Fruit fly (Drosophila melanogaster) whole organism, prepupa: ENCODE measurements around the gene CG12362.

ENCODE experiments used
- Blimp-1 ChIP-seq: fragments of 200-800 bp; sonication (Bioruptor generic); optimal IDR thresholded peaks from 3 replicates; lab custom pipeline; 2017; ENCODE audit warnings: missing biosample characterization, missing genetic modification characterization, mild to moderate bottlenecking, moderate library complexity, missing genetic modification reagents
- CG10631 ChIP-seq: fragments of 200-800 bp; sonication (Bioruptor generic); optimal IDR thresholded peaks from 2 replicates; lab custom pipeline; 2016; ENCODE audit warnings: missing biosample characterization, missing genetic modification characterization
- CG10669 ChIP-seq: fragments of 200-800 bp; sonication (Bioruptor generic); optimal IDR thresholded peaks from 3 replicates; lab custom pipeline; 2018; ENCODE audit warnings: missing biosample characterization, mild to moderate bottlenecking, missing genetic modification characterization, moderate library complexity
- CG11294 ChIP-seq: fragments of 200-800 bp; sonication (Bioruptor generic); IDR thresholded peaks from 2 replicates; pipeline ENCODE4 v1.3.6; 2022; ENCODE audit warnings: missing biosample characterization, missing genetic modification characterization
- CG15336 ChIP-seq: fragments of 200-800 bp; sonication (Bioruptor generic); IDR thresholded peaks from 2 replicates; pipeline ENCODE4 v1.3.6; 2022; ENCODE audit warnings: missing biosample characterization, missing genetic modification characterization
- CG1621 ChIP-seq: fragments of 200-800 bp; sonication (Bioruptor generic); optimal IDR thresholded peaks from 3 replicates; lab custom pipeline; 2018; ENCODE audit warnings: missing biosample characterization, mild to moderate bottlenecking, missing genetic modification characterization
- CG3032 ChIP-seq: fragments of 200-800 bp; optimal IDR thresholded peaks from 2 replicates; lab custom pipeline; 2019; ENCODE audit warnings: missing biosample characterization, mild to moderate bottlenecking, missing genetic modification characterization, moderate library complexity
- CG32006 ChIP-seq: fragments of 200-800 bp; sonication (Bioruptor generic); optimal IDR thresholded peaks from 3 replicates; lab custom pipeline; 2017; ENCODE audit warnings: missing biosample characterization, mild to moderate bottlenecking, missing genetic modification characterization
- CG34406 ChIP-seq: fragments of 200-800 bp; sonication (Bioruptor generic); optimal IDR thresholded peaks from 3 replicates; lab custom pipeline; 2016; ENCODE audit warnings: missing biosample characterization, missing genetic modification characterization
- CG3919 ChIP-seq: fragments of 200-800 bp; sonication (Bioruptor generic); optimal IDR thresholded peaks from 3 replicates; lab custom pipeline; 2016; ENCODE audit warnings: missing biosample characterization, missing genetic modification characterization
- CG4318 ChIP-seq: fragments of 200-800 bp; sonication (Bioruptor generic); optimal IDR thresholded peaks from 3 replicates; lab custom pipeline; 2017; ENCODE audit warnings: missing biosample characterization, mild to moderate bottlenecking, missing genetic modification characterization
- CG6163 ChIP-seq: fragments of 200-800 bp; sonication (Bioruptor generic); IDR thresholded peaks from 3 replicates; pipeline ENCODE4 v1.3.6; 2022; ENCODE audit warnings: missing biosample characterization, missing genetic modification characterization
- CG6276 ChIP-seq: fragments of 200-800 bp; sonication (Bioruptor generic); optimal IDR thresholded peaks from 2 replicates; lab custom pipeline; 2017; ENCODE audit warnings: missing biosample characterization, mild to moderate bottlenecking, missing genetic modification characterization
- CG6792 ChIP-seq: fragments of 200-800 bp; sonication (Bioruptor generic); optimal IDR thresholded peaks from 3 replicates; lab custom pipeline; 2016; ENCODE audit warnings: missing biosample characterization, missing genetic modification characterization
- CG6808 ChIP-seq: fragments of 200-800 bp; sonication (Bioruptor generic); optimal IDR thresholded peaks from 3 replicates; lab custom pipeline; 2017; ENCODE audit warnings: missing biosample characterization, missing genetic modification characterization, mild to moderate bottlenecking, moderate library complexity, missing genetic modification reagents
- CG6854 ChIP-seq: fragments of 200-800 bp; sonication (Bioruptor generic); optimal IDR thresholded peaks from 2 replicates; lab custom pipeline; 2017; ENCODE audit warnings: missing biosample characterization, mild to moderate bottlenecking, missing genetic modification characterization
- CG8119 ChIP-seq: fragments of 200-800 bp; sonication (Bioruptor generic); IDR thresholded peaks from 3 replicates; pipeline ENCODE4 v1.3.6; 2022; ENCODE audit warnings: missing biosample characterization, missing genetic modification characterization
- CG9139 ChIP-seq: fragments of 200-800 bp; sonication (Bioruptor generic); optimal IDR thresholded peaks from 3 replicates; lab custom pipeline; 2017; ENCODE audit warnings: missing biosample characterization, mild to moderate bottlenecking, missing genetic modification characterization
- Eip75B ChIP-seq: fragments of 200-800 bp; sonication (Bioruptor generic); optimal IDR thresholded peaks from 3 replicates; lab custom pipeline; 2016; ENCODE audit warnings: missing biosample characterization, missing genetic modification characterization
- Eip78C ChIP-seq: fragments of 200-800 bp; sonication (Bioruptor generic); peaks from one replicate; lab custom pipeline; 2016; ENCODE audit warnings: missing biosample characterization, missing genetic modification characterization
- Eip93F ChIP-seq: fragments of 200-800 bp; sonication (Bioruptor generic); optimal IDR thresholded peaks from 2 replicates; lab custom pipeline; 2016; ENCODE audit warnings: missing biosample characterization, mild to moderate bottlenecking, missing genetic modification characterization
- Ets21C ChIP-seq: fragments of 200-800 bp; sonication (Bioruptor generic); optimal IDR thresholded peaks from 3 replicates; lab custom pipeline; 2016; ENCODE audit warnings: missing biosample characterization, missing genetic modification characterization
- Ets96B ChIP-seq: fragments of 200-800 bp; optimal IDR thresholded peaks from 2 replicates; lab custom pipeline; 2019; ENCODE audit warnings: missing biosample characterization, mild to moderate bottlenecking, missing genetic modification characterization, moderate library complexity
- Gug ChIP-seq: fragments of 200-800 bp; sonication (Bioruptor generic); IDR thresholded peaks from 2 replicates; pipeline ENCODE4 v1.3.6; 2022; ENCODE audit warnings: missing biosample characterization, missing genetic modification characterization
- Hr4 ChIP-seq: fragments of 200-800 bp; sonication (Bioruptor generic); optimal IDR thresholded peaks from 3 replicates; lab custom pipeline; 2016; ENCODE audit warnings: missing biosample characterization, missing genetic modification characterization
- Lpt ChIP-seq: fragments of 200-800 bp; sonication (Bioruptor generic); optimal IDR thresholded peaks from 3 replicates; lab custom pipeline; 2016; ENCODE audit warnings: missing biosample characterization, missing genetic modification characterization
- Met ChIP-seq: fragments of 200-800 bp; sonication (Bioruptor generic); optimal IDR thresholded peaks from 3 replicates; lab custom pipeline; 2016; ENCODE audit warnings: missing biosample characterization, missing genetic modification characterization
- OdsH ChIP-seq: fragments of 200-800 bp; sonication (Bioruptor generic); optimal IDR thresholded peaks from 3 replicates; lab custom pipeline; 2016; ENCODE audit warnings: missing biosample characterization, missing genetic modification characterization
- Smox ChIP-seq: fragments of 200-800 bp; sonication (Bioruptor generic); optimal IDR thresholded peaks from 3 replicates; lab custom pipeline; 2016; ENCODE audit warnings: missing biosample characterization, missing genetic modification characterization
- Sox14 ChIP-seq: fragments of 200-800 bp; sonication (Bioruptor generic); optimal IDR thresholded peaks from 3 replicates; lab custom pipeline; 2016; ENCODE audit warnings: missing biosample characterization, missing genetic modification characterization
- achi ChIP-seq: fragments of 200-800 bp; sonication (Bioruptor generic); optimal IDR thresholded peaks from 3 replicates; lab custom pipeline; 2016; ENCODE audit warnings: missing biosample characterization, missing genetic modification characterization
- acj6 ChIP-seq: fragments of 200-800 bp; sonication (Bioruptor generic); optimal IDR thresholded peaks from 3 replicates; lab custom pipeline; 2016; ENCODE audit warnings: missing biosample characterization, missing genetic modification characterization
- cyc ChIP-seq: fragments of 200-800 bp; sonication (Bioruptor generic); optimal IDR thresholded peaks from 3 replicates; lab custom pipeline; 2016; ENCODE audit warnings: missing biosample characterization, missing genetic modification characterization
- dsx ChIP-seq: fragments of 200-800 bp; optimal IDR thresholded peaks from 3 replicates; lab custom pipeline; 2019; ENCODE audit warnings: missing biosample characterization, mild to moderate bottlenecking, missing genetic modification characterization, moderate library complexity; ENCODE audit not compliant: poor library complexity, severe bottlenecking
- eg ChIP-seq: fragments of 200-800 bp; sonication (Bioruptor generic); IDR thresholded peaks from 3 replicates; pipeline ENCODE4 v1.3.6; 2022; ENCODE audit warnings: missing biosample characterization, missing genetic modification characterization
- fd59A ChIP-seq: fragments of 200-800 bp; sonication (Bioruptor generic); optimal IDR thresholded peaks from 2 replicates; lab custom pipeline; 2017; ENCODE audit warnings: missing biosample characterization, mild to moderate bottlenecking, missing genetic modification characterization, missing genetic modification reagents
- fd85E ChIP-seq: fragments of 200-800 bp; sonication (Bioruptor generic); optimal IDR thresholded peaks from 3 replicates; lab custom pipeline; 2016; ENCODE audit warnings: missing biosample characterization, missing genetic modification characterization
- fkh ChIP-seq: fragments of 200-800 bp; sonication (Bioruptor generic); optimal IDR thresholded peaks from 3 replicates; lab custom pipeline; 2017; ENCODE audit warnings: missing biosample characterization, mild to moderate bottlenecking, missing genetic modification characterization, moderate library complexity
- lz ChIP-seq: fragments of 200-800 bp; sonication (Bioruptor generic); optimal IDR thresholded peaks from 3 replicates; lab custom pipeline; 2016; ENCODE audit warnings: missing biosample characterization, missing genetic modification characterization
- net ChIP-seq: fragments of 200-800 bp; sonication (Bioruptor generic); optimal IDR thresholded peaks from 3 replicates; lab custom pipeline; 2016; ENCODE audit warnings: missing biosample characterization, missing genetic modification characterization
- pdm3 ChIP-seq: fragments of 200-800 bp; sonication (Bioruptor generic); optimal IDR thresholded peaks from 3 replicates; lab custom pipeline; 2016; ENCODE audit warnings: missing biosample characterization, missing genetic modification characterization
- salr ChIP-seq, 2 experiments: fragments of 200-800 bp; sonication (Bioruptor generic); optimal IDR thresholded peaks; 3 replicates each; lab custom pipeline; 2016 to 2018; ENCODE audit warnings: missing biosample characterization in 2 of 2, missing genetic modification characterization in 2 of 2, mild to moderate bottlenecking in 1 of 2
- spab ChIP-seq: fragments of 200-800 bp; sonication (Bioruptor generic); optimal IDR thresholded peaks from 2 replicates; lab custom pipeline; 2017; ENCODE audit warnings: missing biosample characterization, mild to moderate bottlenecking, missing genetic modification characterization, missing genetic modification reagents
- ss ChIP-seq, 2 experiments: fragments of 200-800 bp; sonication (Bioruptor generic); optimal IDR thresholded peaks; 2 replicates in 1 of 2; 3 replicates in 1 of 2; lab custom pipeline; 2017 to 2018; ENCODE audit warnings: mild to moderate bottlenecking in 2 of 2, missing biosample characterization in 2 of 2, missing genetic modification characterization in 2 of 2, moderate library complexity in 1 of 2
- svp ChIP-seq: fragments of 200-800 bp; sonication (Bioruptor generic); peaks from one replicate; lab custom pipeline; 2016; ENCODE audit warnings: missing biosample characterization, missing genetic modification characterization
- topi ChIP-seq: fragments of 200-800 bp; sonication (Bioruptor generic); optimal IDR thresholded peaks from 3 replicates; lab custom pipeline; 2016; ENCODE audit warnings: missing biosample characterization, missing genetic modification characterization
- vri ChIP-seq: fragments of 200-800 bp; sonication (Bioruptor generic); optimal IDR thresholded peaks from 3 replicates; lab custom pipeline; 2016; ENCODE audit warnings: missing biosample characterization, mild to moderate bottlenecking, missing genetic modification characterization

The CG12362 gene

dm6 chr3L:10384727-10385459, 27.7 kb upstream of the CG12362 start (continued):
- TF ChIP-seq Hr4 (peak; percentile 53), Ets21C (GFP tag; lab: Kevin White, UChicago) (no peak), CG32006 (GFP tag; lab: Kevin White, UChicago) (peak; percentile 68), pdm3 (GFP tag; lab: Kevin White, UChicago) (peak; percentile 30), CG4318 (peak; percentile 20), CG8119 (GFP tag; lab: Robert Waterston, UW) (peak; percentile 45; the same call in 1 of the 3 replicates), dsx (GFP tag; lab: Kevin White, UChicago) (peak; percentile 5), Gug (no peak), CG11294 (GFP tag; lab: Robert Waterston, UW) (peak; percentile 15; the same call in 1 of the 2 replicates), CG3919 (GFP tag; lab: Kevin White, UChicago) (no peak)

DNA sequence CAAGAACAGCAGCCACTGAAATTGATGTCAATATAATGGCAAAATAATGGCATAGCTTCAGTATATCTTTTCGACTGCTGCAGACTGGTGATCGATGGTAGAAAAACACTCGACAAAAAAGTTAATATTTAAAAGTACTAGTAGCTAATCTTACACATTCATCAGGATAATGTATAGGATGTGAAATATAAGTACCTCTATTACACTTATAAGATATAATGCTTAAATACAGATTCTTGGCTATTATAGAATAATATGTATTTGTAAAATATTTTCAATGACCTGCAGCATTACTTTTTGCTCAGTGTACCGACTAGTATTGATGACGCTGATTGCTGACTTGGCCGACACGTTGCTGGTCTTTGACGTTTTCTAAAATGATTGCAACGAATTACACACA, 26.4 kb upstream of the CG12362 start:
- TF ChIP-seq topi = no peak
- no peak for TF ChIP-seq Eip93F (GFP tag; lab: Kevin White, UChicago)
- peak; percentile 8 for TF ChIP-seq Eip75B (GFP tag; lab: Kevin White, UChicago)
- TF ChIP-seq CG4318 = peak; percentile 42
- TF ChIP-seq Gug = peak; percentile 55
- peak in 1 of 2 experiments; percentile 41 for TF ChIP-seq salr (GFP tag; optimal IDR thresholded peaks at IDR 0.05; lab: Kevin White, UChicago)
- no peak for TF ChIP-seq vri (GFP tag; lab: Kevin White, UChicago)
- no peak for TF ChIP-seq fd85E (GFP tag; lab: Kevin White, UChicago)
- TF ChIP-seq dsx (GFP tag; lab: Kevin White, UChicago) = no peak
- TF ChIP-seq svp (GFP tag; lab: Kevin White, UChicago) = peak; percentile 65
- TF ChIP-seq acj6 (GFP tag; lab: Kevin White, UChicago) = peak; percentile 2
- TF ChIP-seq Eip78C (GFP tag; lab: Kevin White, UChicago) = peak; percentile 73
- no peak for TF ChIP-seq Ets21C (GFP tag; lab: Kevin White, UChicago)
- TF ChIP-seq CG8119 (GFP tag; lab: Robert Waterston, UW) = peak; percentile 33; the same call in 1 of the 3 replicates
- TF ChIP-seq fd59A (GFP tag; lab: Kevin White, UChicago) = peak; percentile 13
- no peak for TF ChIP-seq CG6808 (GFP tag; lab: Kevin White, UChicago)
- TF ChIP-seq CG6854 (GFP tag; lab: Kevin White, UChicago) = no peak
- TF ChIP-seq cyc (GFP tag; lab: Kevin White, UChicago) = no peak
- TF ChIP-seq OdsH (GFP tag; lab: Kevin White, UChicago) = peak; percentile 31
- TF ChIP-seq fkh (GFP tag; lab: Kevin White, UChicago) = no peak
- TF ChIP-seq Hr4 = peak; percentile 52
- TF ChIP-seq Smox (GFP tag; lab: Kevin White, UChicago) = no peak
- TF ChIP-seq net (GFP tag; lab: Kevin White, UChicago) = no peak
- TF ChIP-seq lz = no peak
- TF ChIP-seq Ets96B (tag; lab: Kevin White, UChicago) = peak; percentile 49
- no peak for TF ChIP-seq Met (GFP tag; lab: Kevin White, UChicago)
- TF ChIP-seq CG6276 (GFP tag; lab: Kevin White, UChicago) = peak; percentile 23
- TF ChIP-seq CG3032 (tag; lab: Kevin White, UChicago) = peak; percentile 54
- no peak for TF ChIP-seq CG9139 (GFP tag; lab: Kevin White, UChicago)
- TF ChIP-seq Sox14 (GFP tag; lab: Kevin White, UChicago) = peak; percentile 42
- TF ChIP-seq CG1621 (tag; lab: Kevin White, UChicago) = no peak
- peak; percentile 14 for TF ChIP-seq spab (GFP tag; lab: Kevin White, UChicago)
- peak; percentile 24 for TF ChIP-seq CG3919 (GFP tag; lab: Kevin White, UChicago)
- TF ChIP-seq CG10669 = peak; percentile 44
- peak; percentile 22 for TF ChIP-seq achi (GFP tag; lab: Kevin White, UChicago)
- TF ChIP-seq CG6792 (GFP tag; lab: Kevin White, UChicago) = peak; percentile 20
- TF ChIP-seq pdm3 (GFP tag; lab: Kevin White, UChicago) = peak; percentile 12
- peak; percentile 50 for TF ChIP-seq CG10631 (GFP tag; lab: Kevin White, UChicago)
- peak; percentile 73 for TF ChIP-seq CG15336 (GFP tag; lab: Robert Waterston, UW)
- TF ChIP-seq eg (GFP tag; lab: Robert Waterston, UW) = peak; percentile 79
- TF ChIP-seq CG11294 (GFP tag; lab: Robert Waterston, UW) = peak; percentile 42; the same call in 1 of the 2 replicates
- no peak for TF ChIP-seq Blimp-1
- peak; percentile 12 for TF ChIP-seq Lpt (GFP tag; lab: Kevin White, UChicago)
- no peak for TF ChIP-seq CG34406 (GFP tag; lab: Kevin White, UChicago)
- no peak for TF ChIP-seq ss (GFP tag; optimal IDR thresholded peaks at IDR 0.05; lab: Kevin White, UChicago)
- TF ChIP-seq CG6163 = 0 out of 3 replicates have a peak, but pooled peaks have one; percentile 23
